Worm (Caenorhabditis elegans): ENCODE results near the gene F44D12.8.

- TF ChIP-seq ztf-29 (GFP tag; IDR thresholded peaks at IDR 0.05), result no peak
- TF ChIP-seq tab-1 (GFP tag; IDR thresholded peaks at IDR 0.05), result no peak
- TF ChIP-seq flt-1 (GFP tag; IDR thresholded peaks at IDR 0.05), result no peak
- TF ChIP-seq ztf-23 (GFP tag; IDR thresholded peaks at IDR 0.05), result no peak
- TF ChIP-seq ref-1 (GFP tag; conservative IDR thresholded peaks at IDR 0.05), result no peak
These were observed 1.8 kb upstream of the F44D12.8 start, which contains the start of gene F44D12.19 for ce11 chrIV:10021283-10021682.
